Worm (Caenorhabditis elegans) whole organism, midembryonic: ENCODE results near the gene F59E12.17.

Source experiments
- T22C8.4 ChIP-seq: fragments of 200-800 bp; sonication (Bioruptor generic); IDR thresholded peaks from 2 replicates; pipeline ENCODE4 v1.3.6; 2022; ENCODE audit warnings: missing genetic modification characterization, missing compliant biosample characterization
- cog-1 ChIP-seq: sonication (generic microtip); optimal IDR thresholded peaks from 2 replicates; lab custom pipeline; 2016; ENCODE audit warnings: missing genetic modification characterization, missing compliant biosample characterization
- flt-1 ChIP-seq: fragments of 200-800 bp; sonication (Bioruptor generic); IDR thresholded peaks from 2 replicates; pipeline ENCODE4 v1.3.6; 2022; ENCODE audit warnings: missing genetic modification characterization, missing compliant biosample characterization
- klf-2 ChIP-seq: fragments of 200-800 bp; sonication (Bioruptor generic); conservative IDR thresholded peaks from 2 replicates; pipeline ENCODE4 v1.3.6; 2022; ENCODE audit warnings: missing genetic modification reagents, missing genetic modification characterization, missing compliant biosample characterization
- med-1 ChIP-seq: sonication (generic microtip); optimal IDR thresholded peaks from 2 replicates; lab custom pipeline; 2017; ENCODE audit warnings: missing genetic modification characterization, mild to moderate bottlenecking, missing compliant biosample characterization, antibody characterized with exemption, missing genetic modification reagents; ENCODE audit not compliant: insufficient read depth
- ref-1 ChIP-seq: fragments of 200-800 bp; sonication (Bioruptor generic); conservative IDR thresholded peaks from 2 replicates; pipeline ENCODE4 v1.3.6; 2022; ENCODE audit warnings: missing genetic modification reagents, missing genetic modification characterization, missing compliant biosample characterization
- tab-1 ChIP-seq: fragments of 200-800 bp; sonication (Bioruptor generic); IDR thresholded peaks from 2 replicates; pipeline ENCODE4 v1.3.6; 2022; ENCODE audit warnings: missing genetic modification characterization, missing compliant biosample characterization
- ztf-23 ChIP-seq: fragments of 200-800 bp; sonication (Bioruptor generic); IDR thresholded peaks from 2 replicates; pipeline ENCODE4 v1.3.6; 2022; ENCODE audit warnings: missing genetic modification reagents, missing genetic modification characterization, missing compliant biosample characterization
- ztf-29 ChIP-seq: fragments of 200-800 bp; sonication (Bioruptor generic); IDR thresholded peaks from 2 replicates; pipeline ENCODE4 v1.3.6; 2022; ENCODE audit warnings: missing genetic modification reagents, missing genetic modification characterization, missing compliant biosample characterization

The F59E12.17 gene

ce11 chrII:5660736-5661734 lies 11.8 kb upstream of the F59E12.17 start, which contains the start of the genes ift-43 and mdt-26:
TSS of gene ift-43 (minus strand) at chrII:5660786.
TSS of gene mdt-26 (plus strand) at chrII:5661181.
- peak; percentile 56 for TF ChIP-seq med-1 (GFP tag; lab: Kevin White, UChicago)
- TF ChIP-seq cog-1 (tag; lab: Kevin White, UChicago), result peak; percentile 18
- TF ChIP-seq ztf-29 (GFP tag; lab: Robert Waterston, UW), result peak; percentile 61; the same call in 1 of the 2 replicates
- TF ChIP-seq ref-1, result 0 out of 2 replicates have a peak, but pooled peaks have one; percentile 7
- peak; percentile 48; the same call in 1 of the 2 replicates for TF ChIP-seq klf-2
- peak; percentile 80 for TF ChIP-seq ztf-23 (GFP tag; lab: Robert Waterston, UW)
- TF ChIP-seq flt-1 (GFP tag; lab: Robert Waterston, UW), result peak; percentile 86
- peak; percentile 76 for TF ChIP-seq tab-1 (GFP tag; lab: Robert Waterston, UW)
- TF ChIP-seq T22C8.4, result peak; percentile 78

ce11 chrII:5660155-5660554 lies 10.9 kb upstream of the F59E12.17 start:
- TF ChIP-seq tab-1 (GFP tag; lab: Robert Waterston, UW), result no peak

ce11 chrII:5659675-5660074 lies 10.4 kb upstream of the F59E12.17 start, which contains the start of gene fut-3:
TSS of gene fut-3 (minus strand) at chrII:5659775.
- no peak for TF ChIP-seq T22C8.4
- no peak for TF ChIP-seq klf-2
- no peak for TF ChIP-seq cog-1 (tag; lab: Kevin White, UChicago)
- no peak for TF ChIP-seq flt-1 (GFP tag; lab: Robert Waterston, UW)
- TF ChIP-seq ztf-29 (GFP tag; lab: Robert Waterston, UW), result no peak
- no peak for TF ChIP-seq ref-1
- no peak for TF ChIP-seq tab-1 (GFP tag; lab: Robert Waterston, UW)
- no peak for TF ChIP-seq med-1 (GFP tag; lab: Kevin White, UChicago)
- TF ChIP-seq ztf-23 (GFP tag; lab: Robert Waterston, UW), result no peak

- TF ChIP-seq med-1 (GFP tag; lab: Kevin White, UChicago) (no peak), cog-1 (tag; lab: Kevin White, UChicago) (no peak), ref-1 (no peak), ztf-29 (GFP tag; lab: Robert Waterston, UW) (no peak), klf-2 (no peak), ztf-23 (GFP tag; lab: Robert Waterston, UW) (no peak), T22C8.4 (no peak), tab-1 (GFP tag; lab: Robert Waterston, UW) (no peak), flt-1 (GFP tag; lab: Robert Waterston, UW) (no peak)
Observed at ce11 chrII:5654215-5654614, 4.9 kb upstream of the F59E12.17 start, which contains the start of gene F59E12.1. TSS of gene F59E12.1 (plus strand) at chrII:5654515.

- no peak for TF ChIP-seq flt-1 (GFP tag; lab: Robert Waterston, UW)
- TF ChIP-seq med-1 (GFP tag; lab: Kevin White, UChicago), result no peak
- TF ChIP-seq ztf-29 (GFP tag; lab: Robert Waterston, UW), result no peak
- no peak for TF ChIP-seq cog-1 (tag; lab: Kevin White, UChicago)
- TF ChIP-seq T22C8.4, result no peak
- no peak for TF ChIP-seq ztf-23 (GFP tag; lab: Robert Waterston, UW)
- TF ChIP-seq tab-1 (GFP tag; lab: Robert Waterston, UW), result no peak
- no peak for TF ChIP-seq ref-1
- no peak for TF ChIP-seq klf-2
Observed at ce11 chrII:5652334-5652733, 3.1 kb upstream of the F59E12.17 start, which contains the start of gene bli-2. TSS of gene bli-2 (minus strand) at chrII:5652434.

ce11 chrII:5651426-5651825 lies 2.2 kb upstream of the F59E12.17 start:
- TF ChIP-seq ztf-23 (GFP tag; lab: Robert Waterston, UW) (no peak), tab-1 (GFP tag; lab: Robert Waterston, UW) (no peak), ztf-29 (GFP tag; lab: Robert Waterston, UW) (no peak), cog-1 (tag; lab: Kevin White, UChicago) (no peak), klf-2 (no peak), flt-1 (GFP tag; lab: Robert Waterston, UW) (no peak), med-1 (GFP tag; lab: Kevin White, UChicago) (no peak), ref-1 (no peak), T22C8.4 (no peak)

ce11 chrII:5648272-5648671 lies 998 bp downstream of the F59E12.17 start, which contains the start of gene ddl-1:
TSS of gene ddl-1 (minus strand) at chrII:5648372.
- TF ChIP-seq T22C8.4 (no peak), flt-1 (GFP tag; lab: Robert Waterston, UW) (no peak), ref-1 (no peak), ztf-23 (GFP tag; lab: Robert Waterston, UW) (no peak), cog-1 (tag; lab: Kevin White, UChicago) (no peak), klf-2 (no peak), tab-1 (GFP tag; lab: Robert Waterston, UW) (no peak), ztf-29 (GFP tag; lab: Robert Waterston, UW) (no peak), med-1 (GFP tag; lab: Kevin White, UChicago) (no peak)

ce11 chrII:5646942-5647341 lies 2.3 kb downstream of the F59E12.17 start, which contains the start of gene F59E12.9:
TSS of gene F59E12.9 (minus strand) at chrII:5647042.
- TF ChIP-seq ref-1, result no peak
- no peak for TF ChIP-seq med-1 (GFP tag; lab: Kevin White, UChicago)
- no peak for TF ChIP-seq klf-2
- TF ChIP-seq cog-1 (tag; lab: Kevin White, UChicago), result no peak
- no peak for TF ChIP-seq T22C8.4
- no peak for TF ChIP-seq tab-1 (GFP tag; lab: Robert Waterston, UW)
- no peak for TF ChIP-seq ztf-29 (GFP tag; lab: Robert Waterston, UW)
- no peak for TF ChIP-seq ztf-23 (GFP tag; lab: Robert Waterston, UW)
- no peak for TF ChIP-seq flt-1 (GFP tag; lab: Robert Waterston, UW)

ce11 chrII:5642110-5642509 lies 7.2 kb downstream of the F59E12.17 start:
- TF ChIP-seq klf-2, result no peak
- no peak for TF ChIP-seq ref-1
- no peak for TF ChIP-seq cog-1 (tag; lab: Kevin White, UChicago)
- no peak for TF ChIP-seq ztf-29 (GFP tag; lab: Robert Waterston, UW)
- TF ChIP-seq T22C8.4, result no peak
- TF ChIP-seq ztf-23 (GFP tag; lab: Robert Waterston, UW), result no peak
- TF ChIP-seq flt-1 (GFP tag; lab: Robert Waterston, UW), result no peak
- no peak for TF ChIP-seq med-1 (GFP tag; lab: Kevin White, UChicago)
- TF ChIP-seq tab-1 (GFP tag; lab: Robert Waterston, UW), result no peak
